Worm (Caenorhabditis elegans) whole organism, L4/young adult: Measurements from ENCODE around the gene T01C8.2.

Experiments used
- W03F9.2 ChIP-seq: fragments of 150-350 bp; optimal IDR thresholded peaks from 2 replicates; lab custom pipeline; 2014; ENCODE audit warnings: missing biosample characterization, missing genetic modification characterization
- dao-5 ChIP-seq: sonication (generic microtip); optimal IDR thresholded peaks from 2 replicates; lab custom pipeline; 2016; ENCODE audit warnings: missing genotype, missing genetic modification characterization, moderate library complexity, missing compliant biosample characterization
- him-1 ChIP-seq: sonication (generic microtip); optimal IDR thresholded peaks from 2 replicates; lab custom pipeline; 2016; ENCODE audit warnings: missing genotype, missing genetic modification reagents, missing genetic modification characterization, missing compliant biosample characterization

DNA sequence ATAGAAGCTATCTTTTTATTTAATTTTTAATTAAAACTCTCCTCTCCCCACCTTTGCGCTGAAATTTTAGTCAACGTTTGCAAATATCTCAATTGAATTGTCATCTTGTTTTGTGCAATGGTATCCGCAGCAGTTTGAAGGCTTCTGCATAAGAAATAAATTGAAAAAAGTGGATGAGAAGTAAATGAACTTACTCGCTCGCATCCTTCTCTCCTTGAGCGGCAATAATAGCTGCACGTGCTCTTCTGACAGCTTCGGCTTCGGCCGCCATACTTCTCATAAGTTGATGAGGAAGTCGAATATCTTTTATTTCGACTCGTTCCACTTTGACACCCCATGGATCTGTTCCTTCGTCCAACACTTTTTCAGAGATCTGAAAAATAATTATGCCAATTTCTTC lies 30.6 kb downstream of the T01C8.2 start:
- TF ChIP-seq W03F9.2, result no peak
- TF ChIP-seq dao-5, result no peak
- no peak for TF ChIP-seq him-1 (tag; lab: Kevin White, UChicago)
